Worm (Caenorhabditis elegans): Measurements from ENCODE around the gene R02D5.10.

DNA sequence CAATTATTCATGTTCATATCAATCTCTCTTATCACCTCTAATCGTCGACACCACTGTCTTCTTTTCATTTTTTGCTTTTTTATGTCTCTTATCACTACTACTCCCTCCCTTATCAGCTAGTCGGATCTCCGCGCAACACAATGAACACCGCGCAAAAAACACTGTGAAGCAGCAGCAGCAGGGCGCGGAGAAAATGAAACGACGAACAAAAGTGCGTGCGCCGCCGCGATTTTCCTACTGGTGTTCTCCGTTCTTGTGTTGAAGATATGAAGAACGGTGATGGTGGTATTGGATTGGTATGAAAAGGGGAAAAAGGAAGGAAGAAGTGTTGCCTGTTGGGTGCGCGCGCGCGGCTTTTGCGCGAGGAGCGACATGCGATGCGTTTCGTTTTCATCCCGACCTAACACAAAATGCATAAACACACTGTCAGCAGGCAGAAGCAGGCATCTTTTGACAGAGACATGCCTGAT is 23.7 kb downstream of the R02D5.10 start:
- TF ChIP-seq flt-1 (GFP tag; IDR thresholded peaks at IDR 0.05): no peak
- no peak for TF ChIP-seq T22C8.4 (GFP tag; IDR thresholded peaks at IDR 0.05)
- TF ChIP-seq tab-1 (GFP tag; IDR thresholded peaks at IDR 0.05): no peak
- TF ChIP-seq ztf-29 (GFP tag; IDR thresholded peaks at IDR 0.05): peak; percentile 60; the same call in 1 of the 2 replicates
- TF ChIP-seq med-1 (GFP tag; optimal IDR thresholded peaks at IDR 0.05; ENCODE audit: insufficient read depth): no peak

All from whole organism, midembryonic.